Worm (Caenorhabditis elegans) whole organism, mixed stage, embryonic: ENCODE results near the gene ipp-5.

Experiments used
- M03D4.4 ChIP-seq: sonication (generic microtip); optimal IDR thresholded peaks from 2 replicates; lab custom pipeline; 2017; ENCODE audit warnings: mild to moderate bottlenecking, missing genetic modification characterization, missing compliant biosample characterization
- bed-3 ChIP-seq: fragments of 200-800 bp; sonication (Bioruptor generic); optimal IDR thresholded peaks from 3 replicates; lab custom pipeline; 2018; ENCODE audit warnings: mild to moderate bottlenecking, missing genetic modification characterization, moderate library complexity, missing compliant biosample characterization
- blmp-1 ChIP-seq: fragments of 150-350 bp; optimal IDR thresholded peaks from 2 replicates; lab custom pipeline; 2014; ENCODE audit warnings: missing biosample characterization, missing genetic modification characterization
- ceh-39 ChIP-seq: fragments of 150-350 bp; optimal IDR thresholded peaks from 2 replicates; lab custom pipeline; 2014; ENCODE audit warnings: missing biosample characterization, missing genetic modification characterization
- ceh-43 ChIP-seq: fragments of 200-800 bp; sonication (Bioruptor generic); optimal IDR thresholded peaks from 2 replicates; lab custom pipeline; 2018; ENCODE audit warnings: mild to moderate bottlenecking, missing genetic modification characterization, moderate library complexity, missing compliant biosample characterization
- ceh-83 ChIP-seq: fragments of 200-800 bp; sonication (Bioruptor generic); optimal IDR thresholded peaks from 2 replicates; lab custom pipeline; 2018; ENCODE audit warnings: mild to moderate bottlenecking, missing genetic modification characterization, missing compliant biosample characterization
- ces-1 ChIP-seq: fragments of 150-350 bp; optimal IDR thresholded peaks from 2 replicates; lab custom pipeline; 2014; ENCODE audit warnings: missing biosample characterization, missing genetic modification reagents, missing genetic modification characterization
- cnd-1 ChIP-seq: fragments of 200-800 bp; sonication (Bioruptor generic); optimal IDR thresholded peaks from 2 replicates; lab custom pipeline; 2018; ENCODE audit warnings: mild to moderate bottlenecking, missing genetic modification characterization, missing compliant biosample characterization
- drap-1 ChIP-seq: fragments of 200-800 bp; sonication (Bioruptor generic); optimal IDR thresholded peaks from 3 replicates; lab custom pipeline; 2018; ENCODE audit warnings: mild to moderate bottlenecking, missing genetic modification characterization, missing compliant biosample characterization
- elt-1 ChIP-seq: sonication (generic microtip); optimal IDR thresholded peaks from 2 replicates; lab custom pipeline; 2017; ENCODE audit warnings: missing genetic modification characterization, mild to moderate bottlenecking, missing compliant biosample characterization, antibody characterized with exemption, moderate library complexity, borderline replicate concordance; ENCODE audit not compliant: insufficient read depth
- elt-3 ChIP-seq: fragments of 150-350 bp; optimal IDR thresholded peaks from 2 replicates; lab custom pipeline; 2014; ENCODE audit warnings: missing biosample characterization, missing genetic modification characterization
- flh-1 ChIP-seq: fragments of 200-800 bp; sonication (Bioruptor generic); optimal IDR thresholded peaks from 2 replicates; lab custom pipeline; 2018; ENCODE audit warnings: mild to moderate bottlenecking, missing genetic modification characterization, moderate library complexity, missing compliant biosample characterization
- ham-2 ChIP-seq: fragments of 200-800 bp; sonication (Bioruptor generic); optimal IDR thresholded peaks from 2 replicates; lab custom pipeline; 2018; ENCODE audit warnings: mild to moderate bottlenecking, missing genetic modification characterization, missing compliant biosample characterization
- hlh-1 ChIP-seq: fragments of 150-350 bp; optimal IDR thresholded peaks from 2 replicates; lab custom pipeline; 2014; ENCODE audit warnings: missing biosample characterization, missing genetic modification reagents, missing genetic modification characterization
- lin-13 ChIP-seq: fragments of 150-350 bp; optimal IDR thresholded peaks from 2 replicates; lab custom pipeline; 2014; ENCODE audit warnings: missing biosample characterization, missing genetic modification characterization
- lin-32 ChIP-seq: fragments of 200-800 bp; sonication (Bioruptor generic); optimal IDR thresholded peaks from 2 replicates; lab custom pipeline; 2018; ENCODE audit warnings: mild to moderate bottlenecking, missing genetic modification characterization, missing compliant biosample characterization
- lsy-2 ChIP-seq: fragments of 150-350 bp; optimal IDR thresholded peaks from 2 replicates; lab custom pipeline; 2014; ENCODE audit warnings: missing biosample characterization, missing genetic modification characterization
- mab-5 ChIP-seq: fragments of 150-350 bp; optimal IDR thresholded peaks from 2 replicates; lab custom pipeline; 2014; ENCODE audit warnings: missing biosample characterization, missing genetic modification characterization
- mep-1 ChIP-seq: fragments of 150-350 bp; optimal IDR thresholded peaks from 2 replicates; lab custom pipeline; 2017; ENCODE audit warnings: missing biosample characterization, missing genetic modification reagents, missing genetic modification characterization, inconsistent platforms
- mls-2 ChIP-seq: sonication (generic microtip); optimal IDR thresholded peaks from 2 replicates; lab custom pipeline; 2016; ENCODE audit warnings: mild to moderate bottlenecking, missing genetic modification characterization, moderate library complexity, missing compliant biosample characterization
- nhr-12 ChIP-seq: fragments of 150-350 bp; optimal IDR thresholded peaks from 2 replicates; lab custom pipeline; 2014; ENCODE audit warnings: missing biosample characterization, missing genetic modification characterization
- nhr-2 ChIP-seq: fragments of 150-350 bp; optimal IDR thresholded peaks from 2 replicates; lab custom pipeline; 2014; ENCODE audit warnings: missing biosample characterization, missing genetic modification characterization
- nhr-237 ChIP-seq: fragments of 150-350 bp; optimal IDR thresholded peaks from 2 replicates; lab custom pipeline; 2014; ENCODE audit warnings: missing biosample characterization, missing genetic modification characterization
- nhr-28 ChIP-seq: fragments of 150-350 bp; optimal IDR thresholded peaks from 2 replicates; lab custom pipeline; 2014; ENCODE audit warnings: missing biosample characterization, missing genetic modification characterization
- nhr-76 ChIP-seq: sonication (generic microtip); optimal IDR thresholded peaks from 2 replicates; lab custom pipeline; 2017; ENCODE audit warnings: missing biosample characterization, missing genetic modification characterization
- sem-2 ChIP-seq: fragments of 200-800 bp; sonication (Bioruptor generic); optimal IDR thresholded peaks from 2 replicates; lab custom pipeline; 2018; ENCODE audit warnings: mild to moderate bottlenecking, missing genetic modification characterization, missing compliant biosample characterization
- snpc-4 ChIP-seq: fragments of 150-350 bp; optimal IDR thresholded peaks from 2 replicates; lab custom pipeline; 2014; ENCODE audit warnings: missing biosample characterization, missing genetic modification characterization
- sptf-1 ChIP-seq: sonication (generic microtip); optimal IDR thresholded peaks from 2 replicates; lab custom pipeline; 2017; ENCODE audit warnings: mild to moderate bottlenecking, missing genetic modification characterization, moderate library complexity, missing compliant biosample characterization
- tbx-8 ChIP-seq: fragments of 200-800 bp; sonication (Bioruptor generic); optimal IDR thresholded peaks from 2 replicates; lab custom pipeline; 2018; ENCODE audit warnings: mild to moderate bottlenecking, missing genetic modification characterization, moderate library complexity, missing compliant biosample characterization
- unc-120 ChIP-seq: sonication (generic microtip); optimal IDR thresholded peaks from 2 replicates; lab custom pipeline; 2017; ENCODE audit warnings: missing genetic modification characterization, missing compliant biosample characterization; ENCODE audit not compliant: poor library complexity, severe bottlenecking
- unc-39 ChIP-seq: fragments of 150-350 bp; optimal IDR thresholded peaks from 2 replicates; lab custom pipeline; 2014; ENCODE audit warnings: missing biosample characterization, missing genetic modification characterization
- unc-62 ChIP-seq: fragments of 150-350 bp; optimal IDR thresholded peaks from 2 replicates; lab custom pipeline; 2014; ENCODE audit warnings: missing biosample characterization, missing genetic modification reagents, missing genetic modification characterization
- zip-8 ChIP-seq: fragments of 150-350 bp; optimal IDR thresholded peaks from 2 replicates; lab custom pipeline; 2014; ENCODE audit warnings: missing biosample characterization, missing genetic modification characterization
- ztf-11 ChIP-seq: fragments of 150-350 bp; optimal IDR thresholded peaks from 2 replicates; lab custom pipeline; 2014; ENCODE audit warnings: missing biosample characterization, missing genetic modification characterization

Gene ipp-5

DNA sequence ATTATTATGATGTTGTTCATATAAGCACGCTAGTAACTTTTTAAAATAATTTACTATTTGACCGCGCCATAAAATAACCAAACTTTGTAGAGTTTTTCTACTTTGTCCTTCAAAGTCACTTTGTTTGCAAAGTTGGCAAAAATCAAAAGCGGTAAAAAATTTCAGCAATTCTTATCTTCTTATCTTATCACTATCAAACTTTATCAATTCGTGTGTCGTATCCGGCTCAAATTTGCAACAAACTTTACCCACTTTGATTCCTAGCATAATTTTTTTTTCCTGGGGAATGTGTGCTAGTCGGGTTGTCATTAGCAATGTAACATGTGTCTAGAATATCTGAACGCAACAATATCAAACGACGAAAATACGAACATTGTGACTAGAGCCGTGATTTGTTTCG is 45.5 kb upstream of the ipp-5 start:
- no peak for TF ChIP-seq ceh-43 (GFP tag; lab: Kevin White, UChicago)
- no peak for TF ChIP-seq lin-32 (GFP tag; lab: Kevin White, UChicago)
- no peak for TF ChIP-seq elt-3 (tag; lab: Kevin White, UChicago)
- no peak for TF ChIP-seq zip-8 (tag; lab: Kevin White, UChicago)
- no peak for TF ChIP-seq nhr-76 (tag; lab: Kevin White, UChicago)
- no peak for TF ChIP-seq snpc-4 (tag; lab: Kevin White, UChicago)
- TF ChIP-seq nhr-2 (tag; lab: Kevin White, UChicago) = no peak
- TF ChIP-seq ces-1 (GFP tag; lab: Kevin White, UChicago) = no peak
- TF ChIP-seq mls-2 (tag; lab: Kevin White, UChicago) = no peak
- no peak for TF ChIP-seq unc-39
- no peak for TF ChIP-seq tbx-8

DNA sequence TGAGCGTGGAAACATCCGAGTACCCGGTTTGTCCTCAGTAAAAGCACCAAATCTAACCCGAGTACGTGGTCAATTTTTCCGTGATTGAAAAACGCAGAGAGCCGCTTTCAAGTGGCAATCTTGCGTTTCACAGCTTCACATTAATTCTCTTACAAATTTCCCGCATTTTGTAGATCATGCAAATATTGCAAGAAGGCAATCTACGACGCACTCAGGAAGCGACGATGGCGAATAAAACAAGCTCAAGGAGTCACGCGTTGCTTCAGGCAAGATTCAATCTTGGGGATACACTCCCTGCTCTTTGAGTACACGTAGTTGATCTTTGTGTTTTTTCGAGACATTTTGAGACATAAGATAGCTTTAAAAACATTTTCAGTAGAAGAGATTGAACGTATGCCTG is 43.4 kb upstream of the ipp-5 start:
- TF ChIP-seq mab-5 (tag; lab: Kevin White, UChicago) (no peak), nhr-28 (no peak), mls-2 (tag; lab: Kevin White, UChicago) (no peak), unc-120 (tag; lab: Kevin White, UChicago) (no peak), ceh-83 (GFP tag; lab: Kevin White, UChicago) (no peak), blmp-1 (tag; lab: Kevin White, UChicago) (no peak), sptf-1 (tag; lab: Kevin White, UChicago) (no peak), ham-2 (GFP tag; lab: Kevin White, UChicago) (no peak), nhr-237 (tag; lab: Kevin White, UChicago) (no peak), nhr-12 (tag; lab: Kevin White, UChicago) (no peak)

DNA sequence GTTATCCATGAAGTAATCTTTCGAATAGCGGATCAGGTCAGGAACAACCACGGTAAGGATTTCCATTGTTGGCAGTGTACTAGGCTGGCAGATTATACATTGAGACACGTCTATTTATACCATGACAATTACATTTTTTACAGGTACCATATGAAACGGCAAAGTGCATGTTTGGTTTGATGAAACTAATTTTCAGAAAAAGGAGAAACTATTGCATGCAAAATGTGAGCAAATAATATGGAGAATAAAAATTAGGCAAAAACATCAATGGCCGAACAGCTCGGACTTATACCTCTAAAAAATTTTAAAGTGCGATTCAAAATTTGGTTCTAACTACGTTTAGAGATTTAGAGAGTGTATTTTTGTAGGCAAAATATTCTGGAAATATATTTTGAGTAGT is 38.5 kb upstream of the ipp-5 start, which contains the start of gene F22F4.5:
Gene F22F4.5 (minus strand): TSS at position 101 of the 400 bp plus-strand sequence.
- TF ChIP-seq M03D4.4 (tag; lab: Kevin White, UChicago) = no peak
- no peak for TF ChIP-seq ham-2 (GFP tag; lab: Kevin White, UChicago)
- no peak for TF ChIP-seq hlh-1
- no peak for TF ChIP-seq cnd-1 (tag; lab: Kevin White, UChicago)
- no peak for TF ChIP-seq bed-3 (GFP tag; lab: Kevin White, UChicago)
- TF ChIP-seq blmp-1 (tag; lab: Kevin White, UChicago) = no peak
- TF ChIP-seq ceh-39 = no peak
- TF ChIP-seq snpc-4 (tag; lab: Kevin White, UChicago) = no peak
- TF ChIP-seq sem-2 (GFP tag; lab: Kevin White, UChicago) = no peak
- TF ChIP-seq mls-2 (tag; lab: Kevin White, UChicago) = no peak
- no peak for TF ChIP-seq nhr-237 (tag; lab: Kevin White, UChicago)
- TF ChIP-seq unc-62 (GFP tag; lab: Kevin White, UChicago) = no peak
- TF ChIP-seq elt-3 (tag; lab: Kevin White, UChicago) = no peak
- no peak for TF ChIP-seq sptf-1 (tag; lab: Kevin White, UChicago)
- no peak for TF ChIP-seq nhr-76 (tag; lab: Kevin White, UChicago)
- TF ChIP-seq nhr-28 = no peak
- no peak for TF ChIP-seq mab-5 (tag; lab: Kevin White, UChicago)
- no peak for TF ChIP-seq nhr-2 (tag; lab: Kevin White, UChicago)
- no peak for TF ChIP-seq mep-1 (tag; lab: Kevin White, UChicago)
- no peak for TF ChIP-seq lin-32 (GFP tag; lab: Kevin White, UChicago)

DNA sequence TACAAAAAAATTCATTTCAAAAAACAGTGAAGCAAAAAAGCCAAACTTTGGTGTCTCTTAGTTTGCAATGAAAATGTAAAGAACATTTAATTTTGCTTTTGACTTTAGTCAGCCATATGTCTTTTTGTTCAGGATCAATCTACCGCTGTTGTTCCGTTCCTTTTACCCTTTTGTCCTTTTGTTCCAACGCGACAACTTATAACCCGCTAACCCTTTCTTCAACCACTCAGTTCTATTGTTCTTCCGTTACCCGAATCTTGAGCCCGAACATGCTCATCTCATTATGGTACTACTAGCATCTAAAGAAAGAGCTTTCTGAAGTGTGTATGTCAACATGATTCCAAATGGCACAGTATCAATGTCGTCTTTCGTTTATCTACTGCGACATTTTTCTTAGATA is 37.3 kb upstream of the ipp-5 start:
- TF ChIP-seq ham-2 (GFP tag; lab: Kevin White, UChicago) = peak; percentile 62
- TF ChIP-seq ces-1 (GFP tag; lab: Kevin White, UChicago) = peak; percentile 6
- no peak for TF ChIP-seq sem-2 (GFP tag; lab: Kevin White, UChicago)

DNA sequence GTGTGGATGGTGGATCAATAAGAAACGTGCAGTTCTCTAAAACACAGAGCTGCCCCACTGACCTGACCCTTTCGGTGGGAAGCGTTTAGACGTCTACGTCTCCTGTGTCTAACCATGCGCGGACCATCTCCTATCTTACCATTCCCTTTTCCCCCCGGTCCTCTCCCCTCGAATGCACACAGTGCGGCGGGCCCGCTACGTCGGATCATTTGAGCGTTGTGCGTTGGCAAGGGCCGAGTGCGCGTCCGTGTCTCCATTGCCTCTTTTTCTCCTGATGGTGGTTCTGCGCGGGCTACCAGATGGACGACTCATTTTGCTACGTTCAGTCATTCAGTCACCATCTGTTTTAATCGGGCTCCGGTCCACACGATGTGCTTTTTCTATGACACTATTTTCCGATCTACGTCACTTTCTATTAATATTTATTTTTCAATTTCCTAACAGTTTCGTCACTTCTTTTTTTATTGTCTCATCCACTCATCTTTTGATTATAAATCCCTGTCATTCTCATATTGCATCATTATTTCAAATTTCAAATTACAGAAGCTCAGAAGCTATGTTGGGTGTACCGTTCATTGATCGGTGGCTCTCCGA is 35.6 kb upstream of the ipp-5 start, which contains the start of gene inx-3:
Gene inx-3 (plus strand): TSS at position 544 of the 594 bp plus-strand sequence.
- TF ChIP-seq ceh-39 (peak; percentile 18), ceh-83 (GFP tag; lab: Kevin White, UChicago) (no peak), mep-1 (tag; lab: Kevin White, UChicago) (no peak), nhr-237 (tag; lab: Kevin White, UChicago) (no peak), ceh-43 (GFP tag; lab: Kevin White, UChicago) (no peak), snpc-4 (tag; lab: Kevin White, UChicago) (no peak), unc-62 (GFP tag; lab: Kevin White, UChicago) (no peak), lsy-2 (tag; lab: Kevin White, UChicago) (no peak), M03D4.4 (tag; lab: Kevin White, UChicago) (peak; percentile 38), sem-2 (GFP tag; lab: Kevin White, UChicago) (no peak), drap-1 (GFP tag; lab: Kevin White, UChicago) (peak; percentile 28), mab-5 (tag; lab: Kevin White, UChicago) (no peak), elt-3 (tag; lab: Kevin White, UChicago) (no peak), cnd-1 (tag; lab: Kevin White, UChicago) (peak; percentile 92), sptf-1 (tag; lab: Kevin White, UChicago) (no peak), hlh-1 (no peak), nhr-2 (tag; lab: Kevin White, UChicago) (no peak), ztf-11 (tag; lab: Kevin White, UChicago) (peak; percentile 67), zip-8 (tag; lab: Kevin White, UChicago) (peak; percentile 20), tbx-8 (no peak), nhr-28 (no peak), elt-1 (no peak), lin-32 (GFP tag; lab: Kevin White, UChicago) (peak; percentile 54), mls-2 (tag; lab: Kevin White, UChicago) (peak; percentile 44), blmp-1 (tag; lab: Kevin White, UChicago) (no peak), ham-2 (GFP tag; lab: Kevin White, UChicago) (no peak), lin-13 (tag; lab: Kevin White, UChicago) (no peak), unc-39 (no peak), flh-1 (GFP tag; lab: Kevin White, UChicago) (no peak), unc-120 (tag; lab: Kevin White, UChicago) (peak; percentile 3), nhr-12 (tag; lab: Kevin White, UChicago) (no peak), nhr-76 (tag; lab: Kevin White, UChicago) (no peak), ces-1 (GFP tag; lab: Kevin White, UChicago) (no peak)
